Worm (Caenorhabditis elegans) whole organism, L4/young adult: ENCODE results near the gene clc-2.

Experiments
- W03F9.2 ChIP-seq: fragments of 150-350 bp; optimal IDR thresholded peaks from 2 replicates; lab custom pipeline; 2014; ENCODE audit warnings: missing biosample characterization, missing genetic modification characterization
- dao-5 ChIP-seq: sonication (generic microtip); optimal IDR thresholded peaks from 2 replicates; lab custom pipeline; 2016; ENCODE audit warnings: missing genotype, missing genetic modification characterization, moderate library complexity, missing compliant biosample characterization
- him-1 ChIP-seq: sonication (generic microtip); optimal IDR thresholded peaks from 2 replicates; lab custom pipeline; 2016; ENCODE audit warnings: missing genotype, missing genetic modification reagents, missing genetic modification characterization, missing compliant biosample characterization

clc-2 gene

DNA sequence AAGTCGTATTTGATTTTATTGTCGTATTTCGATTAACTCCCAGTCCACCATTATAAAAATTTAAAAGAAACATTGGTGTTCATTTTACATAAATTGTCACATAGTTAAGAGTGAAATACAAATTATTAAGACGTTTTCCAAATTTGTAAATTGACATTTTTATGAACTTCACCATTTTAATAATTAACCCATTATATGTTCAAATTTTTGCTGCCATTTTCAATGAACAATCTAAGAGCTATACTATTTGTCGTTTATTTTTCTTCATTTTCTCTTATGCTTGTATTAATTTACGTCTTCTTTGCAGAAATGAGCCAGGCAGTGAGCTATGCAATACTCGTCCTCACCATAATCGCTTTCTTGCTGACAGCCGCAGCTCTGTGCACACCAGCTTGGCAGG is at the start of gene clc-2:
Gene clc-2, plus strand, starts transcription at position 301 of the 400 bp plus-strand sequence.
- TF ChIP-seq W03F9.2 (tag; lab: Kevin White, UChicago) (no peak), him-1 (tag; lab: Kevin White, UChicago) (no peak), dao-5 (no peak)

DNA sequence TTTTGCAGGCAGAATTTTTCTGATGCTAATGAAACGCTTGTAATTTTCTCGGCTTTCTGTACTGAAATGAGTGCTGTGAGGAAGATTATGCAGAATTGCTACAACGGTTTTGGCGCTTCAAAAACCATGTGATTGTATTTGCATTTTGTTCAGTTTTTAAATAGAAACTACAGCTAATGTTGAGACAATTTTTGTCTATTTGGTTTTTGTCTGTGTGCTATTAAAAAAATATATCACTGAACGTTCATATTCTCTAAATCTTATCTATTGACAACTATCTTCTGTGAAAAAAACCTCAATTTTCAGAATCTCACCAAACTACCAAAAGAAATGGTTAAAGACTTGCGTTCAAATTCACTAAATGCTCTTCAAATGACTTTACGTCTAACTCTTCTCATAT is 41.0 kb upstream of the clc-2 start, which contains the start of gene C10A4.6:
Gene C10A4.6, plus strand, starts transcription at position 301 of the 400 bp plus-strand sequence.
- no peak for TF ChIP-seq W03F9.2 (tag; lab: Kevin White, UChicago)
- no peak for TF ChIP-seq him-1 (tag; lab: Kevin White, UChicago)
- TF ChIP-seq dao-5 = no peak

DNA sequence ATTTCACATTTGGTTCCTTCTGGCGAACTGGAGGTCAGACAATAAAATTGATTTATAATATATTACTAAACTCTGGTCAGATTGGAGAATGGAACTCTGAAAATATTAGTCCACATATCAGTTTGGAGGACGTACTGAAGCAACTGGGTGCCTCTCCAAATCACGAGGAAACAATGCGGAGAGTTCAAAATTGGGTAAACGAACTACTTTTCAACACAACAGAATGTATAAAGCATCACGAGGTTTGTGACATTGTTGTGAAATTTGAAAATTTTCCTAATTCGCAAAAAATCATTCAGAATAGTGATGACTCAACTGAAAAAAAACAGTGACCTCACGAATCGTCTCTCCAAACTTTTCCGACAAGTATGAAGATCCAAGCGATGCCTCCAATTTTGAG is 38.1 kb upstream of the clc-2 start, which contains the start of gene gad-2:
Gene gad-2, plus strand, starts transcription at position 301 of the 400 bp plus-strand sequence.
- no peak for TF ChIP-seq W03F9.2 (tag; lab: Kevin White, UChicago)
- no peak for TF ChIP-seq dao-5
- TF ChIP-seq him-1 (tag; lab: Kevin White, UChicago) = no peak

DNA sequence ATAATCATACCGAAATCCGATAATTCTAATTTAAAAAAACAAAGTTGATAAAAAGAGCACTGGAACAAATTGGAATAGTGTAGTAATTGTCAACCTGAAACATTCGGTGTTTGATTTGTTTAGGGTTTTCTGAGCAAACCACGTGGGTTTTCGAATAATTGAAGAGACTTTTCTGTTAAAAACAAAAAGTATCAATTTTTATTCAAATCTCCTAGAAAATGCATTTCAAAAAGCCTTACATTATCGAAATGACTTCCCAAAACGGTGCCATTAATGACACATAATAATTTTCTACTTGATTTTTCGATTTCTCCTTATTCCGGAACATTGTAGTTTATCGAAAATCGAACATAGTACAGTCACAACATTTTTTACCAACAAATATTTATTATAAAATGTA is 33.3 kb upstream of the clc-2 start, which contains the start of gene C10A4.13:
Gene C10A4.13, minus strand, starts transcription at position 101 of the 400 bp plus-strand sequence.
- TF ChIP-seq W03F9.2 (tag; lab: Kevin White, UChicago) (no peak), him-1 (tag; lab: Kevin White, UChicago) (no peak), dao-5 (no peak)

DNA sequence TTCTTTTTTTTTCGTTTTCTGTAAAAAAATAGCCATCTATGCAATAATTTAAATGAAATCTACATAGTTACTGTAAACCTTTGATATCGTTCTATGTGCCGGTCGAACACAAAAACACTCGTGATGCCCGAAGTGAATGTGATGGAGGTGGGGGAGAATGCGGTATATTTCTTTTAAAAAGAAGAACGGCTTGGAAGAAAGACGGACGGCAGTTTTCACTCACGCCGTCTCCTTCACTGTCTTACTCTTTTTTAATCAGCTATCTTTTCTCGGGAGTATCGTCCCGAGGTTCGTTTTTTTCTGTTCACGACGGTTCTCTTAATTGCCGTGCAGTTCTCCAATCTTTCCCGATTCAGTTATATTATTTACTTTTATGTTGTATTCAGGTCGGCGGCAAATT is 32.7 kb upstream of the clc-2 start, which contains the start of gene C10A4.10:
Gene C10A4.10, plus strand, starts transcription at position 301 of the 400 bp plus-strand sequence.
- no peak for TF ChIP-seq him-1 (tag; lab: Kevin White, UChicago)
- no peak for TF ChIP-seq dao-5
- no peak for TF ChIP-seq W03F9.2 (tag; lab: Kevin White, UChicago)

DNA sequence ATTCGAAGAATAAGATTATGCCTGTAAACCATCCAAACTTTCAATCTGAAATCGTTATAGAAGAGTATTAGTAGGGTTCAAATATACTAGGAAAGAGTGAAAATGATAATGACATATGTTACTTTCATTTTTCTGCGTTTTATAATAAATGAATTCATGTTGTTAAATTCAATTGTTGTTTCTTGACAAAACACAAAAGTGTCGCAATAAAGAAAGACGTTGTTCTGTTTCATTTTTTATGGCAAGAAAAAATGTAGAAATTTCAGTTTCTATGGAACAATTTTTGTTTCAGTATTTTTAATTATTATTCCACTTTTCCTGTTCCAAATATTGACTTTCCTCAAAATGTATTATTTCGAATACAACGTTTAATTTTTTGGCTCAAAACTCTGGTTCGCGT is 30.5 kb upstream of the clc-2 start, which contains the start of gene C10A4.4:
Gene C10A4.4, plus strand, starts transcription at position 301 of the 400 bp plus-strand sequence.
- TF ChIP-seq him-1 (tag; lab: Kevin White, UChicago) (no peak), W03F9.2 (tag; lab: Kevin White, UChicago) (no peak), dao-5 (no peak)

DNA sequence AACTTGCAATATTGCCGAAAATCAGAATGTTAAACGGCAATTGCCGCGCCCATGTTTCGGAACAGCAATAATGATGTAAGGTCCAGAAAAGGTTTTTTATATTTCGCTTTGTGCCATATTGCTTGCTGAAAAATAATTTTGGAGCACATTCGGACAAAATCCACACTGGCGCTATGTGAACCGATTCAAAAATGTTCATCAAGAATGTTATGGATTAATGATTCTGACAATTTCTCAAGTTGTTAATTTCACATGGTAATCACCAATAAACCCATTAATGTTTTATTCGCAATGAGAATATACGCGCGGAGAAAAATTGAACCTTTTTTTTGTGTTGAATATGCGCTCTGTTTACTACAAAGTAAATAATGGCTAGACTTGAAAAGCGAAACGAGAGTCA is 26.7 kb upstream of the clc-2 start:
- TF ChIP-seq him-1 (tag; lab: Kevin White, UChicago) (no peak), dao-5 (no peak), W03F9.2 (tag; lab: Kevin White, UChicago) (no peak)

DNA sequence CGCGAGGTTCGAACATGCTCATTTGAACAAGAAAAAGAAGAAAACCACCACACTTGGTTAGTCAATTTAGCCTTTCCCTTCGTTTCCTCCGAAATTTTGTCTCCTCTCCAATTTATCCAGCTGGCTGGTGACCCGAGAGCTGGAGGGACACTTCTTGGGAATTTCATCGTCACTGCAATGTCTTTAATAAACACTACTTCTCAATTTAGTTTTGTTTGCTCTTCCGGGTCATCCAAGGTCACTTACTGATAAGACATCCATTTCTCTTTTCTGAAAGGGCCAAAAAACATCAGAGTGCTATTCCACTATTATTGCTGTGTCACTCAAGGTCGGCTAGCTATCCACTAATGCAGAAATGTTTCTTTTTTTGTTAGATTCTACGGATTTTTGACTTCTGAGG is 25.9 kb upstream of the clc-2 start, which contains the start of gene C10A4.3:
Gene C10A4.3, plus strand, starts transcription at position 301 of the 400 bp plus-strand sequence.
- TF ChIP-seq him-1 (tag; lab: Kevin White, UChicago) = no peak

DNA sequence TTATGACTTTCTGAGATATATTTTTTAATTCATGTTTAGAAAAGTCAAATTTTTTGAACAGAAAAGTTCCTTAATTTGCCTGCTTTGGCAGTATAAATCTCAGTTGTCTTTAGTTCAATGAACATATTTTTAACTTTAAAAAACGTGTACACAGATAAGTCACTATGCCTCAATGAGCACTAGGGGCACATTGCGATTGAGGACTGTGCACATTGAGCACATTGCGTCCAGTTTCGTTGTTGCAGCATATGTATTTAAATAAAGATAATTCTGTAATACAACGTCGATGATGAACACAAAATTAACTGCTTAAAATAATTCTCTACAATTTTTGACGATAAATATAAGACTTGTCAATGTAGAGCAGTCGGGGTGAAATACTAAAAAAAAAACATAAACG is 23.5 kb upstream of the clc-2 start:
- no peak for TF ChIP-seq dao-5
- TF ChIP-seq him-1 (tag; lab: Kevin White, UChicago) = no peak
- TF ChIP-seq W03F9.2 (tag; lab: Kevin White, UChicago) = no peak

DNA sequence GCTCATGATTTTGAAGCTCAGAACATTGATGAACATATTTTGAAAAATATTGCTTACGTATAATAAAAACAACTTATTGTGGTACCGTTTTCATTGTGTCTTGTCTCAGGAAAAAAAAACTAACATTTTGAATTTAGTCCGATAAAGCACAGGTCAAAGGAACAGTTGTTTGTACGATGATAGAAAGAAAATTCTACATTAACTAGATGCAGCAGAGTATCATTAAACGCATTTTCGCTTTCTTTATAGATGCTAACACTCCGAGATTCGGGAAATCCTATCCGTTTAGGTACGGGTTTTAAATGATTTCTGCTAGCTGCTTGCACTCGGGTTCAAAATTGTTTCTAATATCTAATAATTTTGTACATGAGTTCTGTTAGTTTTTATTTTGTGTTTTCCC is 22.2 kb upstream of the clc-2 start:
- TF ChIP-seq dao-5 = no peak
- no peak for TF ChIP-seq him-1 (tag; lab: Kevin White, UChicago)
- no peak for TF ChIP-seq W03F9.2 (tag; lab: Kevin White, UChicago)

DNA sequence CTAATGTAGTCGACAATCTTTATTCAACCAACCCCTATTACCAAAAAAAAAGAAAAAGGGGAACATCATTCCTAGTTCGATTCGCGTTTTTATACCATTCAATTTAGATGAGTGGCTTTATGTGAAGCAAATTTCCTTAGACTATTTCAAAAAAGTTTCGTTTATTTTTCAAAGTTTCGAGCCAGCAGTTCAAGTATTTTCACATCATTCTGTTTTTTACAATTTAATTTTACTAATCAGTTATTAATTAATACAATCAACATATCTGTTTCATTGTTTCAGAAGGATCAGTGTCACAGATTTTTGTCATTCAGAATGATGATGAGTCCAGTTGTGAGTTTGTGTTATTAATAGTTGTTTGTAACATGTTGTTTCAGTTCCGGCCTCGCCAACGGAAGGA is 21.3 kb upstream of the clc-2 start, which contains the start of gene C10A4.2:
Gene C10A4.2, plus strand, starts transcription at position 301 of the 400 bp plus-strand sequence.
- TF ChIP-seq dao-5 (no peak), W03F9.2 (tag; lab: Kevin White, UChicago) (no peak), him-1 (tag; lab: Kevin White, UChicago) (no peak)

DNA sequence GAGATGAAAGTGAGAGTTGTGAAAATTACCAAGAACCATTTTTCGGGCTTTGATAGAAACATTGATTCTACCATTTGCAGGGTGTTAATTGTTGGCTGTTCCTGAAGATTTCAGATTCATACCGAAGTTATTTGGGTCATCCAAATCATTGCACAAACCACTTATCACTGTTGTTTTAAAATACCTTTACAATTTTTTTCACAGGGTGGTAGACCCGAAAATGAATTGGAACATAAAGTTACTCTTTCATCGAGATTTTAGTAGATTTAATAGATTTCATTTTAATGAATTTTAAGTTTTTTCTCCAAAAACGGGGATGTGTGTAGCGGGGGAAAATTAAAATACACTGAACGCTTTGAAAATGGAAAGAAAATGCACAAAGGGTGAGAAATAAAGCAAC is 15.8 kb upstream of the clc-2 start, which contains the start of gene C10A4.7:
Gene C10A4.7, minus strand, starts transcription at position 101 of the 400 bp plus-strand sequence.
- TF ChIP-seq W03F9.2 (tag; lab: Kevin White, UChicago) (no peak), dao-5 (no peak), him-1 (tag; lab: Kevin White, UChicago) (no peak)

DNA sequence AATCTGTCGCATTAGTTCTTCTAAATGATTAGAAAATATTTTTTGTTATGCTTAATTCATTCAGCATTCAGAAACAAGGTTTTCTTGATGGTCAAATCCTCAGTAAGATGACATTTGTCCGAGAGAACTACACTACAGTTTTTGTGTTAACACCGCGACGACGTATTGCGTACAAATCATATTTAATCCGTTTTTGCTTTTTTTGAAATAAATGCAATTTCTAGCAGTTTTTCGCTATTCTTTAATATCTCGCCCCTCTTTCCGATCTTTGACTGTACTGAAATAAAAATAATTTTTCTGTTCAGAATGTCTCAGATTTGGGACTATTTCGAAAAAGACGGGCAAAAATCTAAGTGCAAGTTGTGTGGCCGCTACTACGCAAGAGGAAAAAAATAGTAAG is 15.2 kb upstream of the clc-2 start, which contains the start of gene C10A4.1:
Gene C10A4.1, plus strand, starts transcription at position 301 of the 400 bp plus-strand sequence.
- TF ChIP-seq him-1 (tag; lab: Kevin White, UChicago) (no peak), dao-5 (no peak), W03F9.2 (tag; lab: Kevin White, UChicago) (no peak)

DNA sequence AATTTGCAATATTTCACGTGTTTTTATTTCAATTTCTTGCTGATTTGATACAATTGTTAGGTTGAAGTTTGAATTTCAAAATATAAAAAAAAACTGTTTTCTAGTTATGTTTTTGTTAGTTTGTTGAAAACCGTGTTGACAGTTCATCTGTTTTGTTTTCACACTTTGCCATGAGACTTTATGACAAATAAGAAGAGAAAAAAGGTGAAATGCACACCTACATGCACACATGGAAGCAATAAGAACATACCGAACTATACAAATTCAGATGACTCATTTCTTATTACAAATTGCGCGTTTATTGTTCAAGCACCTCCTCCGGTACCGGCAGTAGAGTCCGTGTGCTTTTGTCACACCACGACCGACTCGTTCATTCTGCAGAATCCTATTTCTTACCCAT is 10.7 kb upstream of the clc-2 start, which contains the start of gene C10A4.9:
Gene C10A4.9, plus strand, starts transcription at position 301 of the 400 bp plus-strand sequence.
- TF ChIP-seq dao-5 (no peak), him-1 (tag; lab: Kevin White, UChicago) (no peak), W03F9.2 (tag; lab: Kevin White, UChicago) (no peak)

DNA sequence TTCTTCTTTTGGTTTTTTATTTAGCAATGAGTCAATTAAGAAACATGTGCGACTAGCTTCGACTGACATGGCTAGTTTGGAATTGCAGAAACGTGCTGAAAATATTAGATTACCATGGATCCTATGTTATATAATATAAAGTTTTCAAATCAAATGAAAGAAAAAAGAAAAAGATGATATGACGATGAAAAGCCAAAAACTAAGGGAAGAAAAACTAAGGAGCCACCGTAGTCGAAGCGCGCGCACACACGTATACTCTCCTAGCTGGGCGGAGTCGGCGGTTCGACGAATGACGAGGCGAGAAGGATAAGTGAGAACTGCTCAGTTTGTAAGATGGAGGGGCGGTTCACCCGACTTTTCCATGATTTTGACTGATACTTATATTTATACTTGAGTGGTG is 6.5 kb upstream of the clc-2 start, which contains the start of gene mnm-2:
Gene mnm-2, minus strand, starts transcription at position 101 of the 400 bp plus-strand sequence.
- TF ChIP-seq him-1 (tag; lab: Kevin White, UChicago) (no peak), dao-5 (no peak), W03F9.2 (tag; lab: Kevin White, UChicago) (no peak)
